Fruit fly (Drosophila melanogaster) whole organism, prepupa: Measurements from ENCODE around the gene Marcal1.

ENCODE experiments used
- CG10631 ChIP-seq: fragments of 200-800 bp; sonication (Bioruptor generic); optimal IDR thresholded peaks from 2 replicates; lab custom pipeline; 2016; ENCODE audit warnings: missing biosample characterization, missing genetic modification characterization
- CG11294 ChIP-seq: fragments of 200-800 bp; sonication (Bioruptor generic); IDR thresholded peaks from 2 replicates; pipeline ENCODE4 v1.3.6; 2022; ENCODE audit warnings: missing biosample characterization, missing genetic modification characterization
- CG11762 ChIP-seq: fragments of 200-800 bp; sonication (Bioruptor generic); optimal IDR thresholded peaks from 3 replicates; lab custom pipeline; 2016; ENCODE audit warnings: missing biosample characterization, missing genetic modification characterization; ENCODE audit not compliant: insufficient read depth
- CG11902 ChIP-seq: fragments of 200-800 bp; sonication (Bioruptor generic); optimal IDR thresholded peaks from 3 replicates; lab custom pipeline; 2016; ENCODE audit warnings: missing biosample characterization, missing genetic modification characterization
- CG15336 ChIP-seq: fragments of 200-800 bp; sonication (Bioruptor generic); IDR thresholded peaks from 2 replicates; pipeline ENCODE4 v1.3.6; 2022; ENCODE audit warnings: missing biosample characterization, missing genetic modification characterization
- CG1621 ChIP-seq: fragments of 200-800 bp; sonication (Bioruptor generic); optimal IDR thresholded peaks from 3 replicates; lab custom pipeline; 2018; ENCODE audit warnings: missing biosample characterization, mild to moderate bottlenecking, missing genetic modification characterization
- CG3032 ChIP-seq: fragments of 200-800 bp; optimal IDR thresholded peaks from 2 replicates; lab custom pipeline; 2019; ENCODE audit warnings: missing biosample characterization, mild to moderate bottlenecking, missing genetic modification characterization, moderate library complexity
- CG31627 ChIP-seq: fragments of 200-800 bp; sonication (Bioruptor generic); optimal IDR thresholded peaks from 3 replicates; lab custom pipeline; 2016; ENCODE audit warnings: missing biosample characterization, missing genetic modification characterization
- CG34406 ChIP-seq: fragments of 200-800 bp; sonication (Bioruptor generic); optimal IDR thresholded peaks from 3 replicates; lab custom pipeline; 2016; ENCODE audit warnings: missing biosample characterization, missing genetic modification characterization
- CG3919 ChIP-seq: fragments of 200-800 bp; sonication (Bioruptor generic); optimal IDR thresholded peaks from 3 replicates; lab custom pipeline; 2016; ENCODE audit warnings: missing biosample characterization, missing genetic modification characterization
- CG4318 ChIP-seq: fragments of 200-800 bp; sonication (Bioruptor generic); optimal IDR thresholded peaks from 3 replicates; lab custom pipeline; 2017; ENCODE audit warnings: missing biosample characterization, mild to moderate bottlenecking, missing genetic modification characterization
- CG6163 ChIP-seq: fragments of 200-800 bp; sonication (Bioruptor generic); IDR thresholded peaks from 3 replicates; pipeline ENCODE4 v1.3.6; 2022; ENCODE audit warnings: missing biosample characterization, missing genetic modification characterization
- CG6276 ChIP-seq: fragments of 200-800 bp; sonication (Bioruptor generic); optimal IDR thresholded peaks from 2 replicates; lab custom pipeline; 2017; ENCODE audit warnings: missing biosample characterization, mild to moderate bottlenecking, missing genetic modification characterization
- CG6792 ChIP-seq: fragments of 200-800 bp; sonication (Bioruptor generic); optimal IDR thresholded peaks from 3 replicates; lab custom pipeline; 2016; ENCODE audit warnings: missing biosample characterization, missing genetic modification characterization
- CG6808 ChIP-seq: fragments of 200-800 bp; sonication (Bioruptor generic); optimal IDR thresholded peaks from 3 replicates; lab custom pipeline; 2017; ENCODE audit warnings: missing biosample characterization, missing genetic modification characterization, mild to moderate bottlenecking, moderate library complexity, missing genetic modification reagents
- CG6854 ChIP-seq: fragments of 200-800 bp; sonication (Bioruptor generic); optimal IDR thresholded peaks from 2 replicates; lab custom pipeline; 2017; ENCODE audit warnings: missing biosample characterization, mild to moderate bottlenecking, missing genetic modification characterization
- CG7368 ChIP-seq: fragments of 200-800 bp; sonication (Bioruptor generic); optimal IDR thresholded peaks from 3 replicates; lab custom pipeline; 2016; ENCODE audit warnings: missing biosample characterization, missing genetic modification characterization
- CG8319 ChIP-seq: fragments of 200-800 bp; sonication (Bioruptor generic); optimal IDR thresholded peaks from 3 replicates; lab custom pipeline; 2016; ENCODE audit warnings: missing biosample characterization, missing genetic modification characterization
- CG8632 ChIP-seq: fragments of 200-800 bp; sonication (Bioruptor generic); optimal IDR thresholded peaks from 3 replicates; lab custom pipeline; 2016; ENCODE audit warnings: missing biosample characterization, missing genetic modification characterization
- CG9139 ChIP-seq: fragments of 200-800 bp; sonication (Bioruptor generic); optimal IDR thresholded peaks from 3 replicates; lab custom pipeline; 2017; ENCODE audit warnings: missing biosample characterization, mild to moderate bottlenecking, missing genetic modification characterization
- Eip75B ChIP-seq: fragments of 200-800 bp; sonication (Bioruptor generic); optimal IDR thresholded peaks from 3 replicates; lab custom pipeline; 2016; ENCODE audit warnings: missing biosample characterization, missing genetic modification characterization
- Eip78C ChIP-seq: fragments of 200-800 bp; sonication (Bioruptor generic); peaks from one replicate; lab custom pipeline; 2016; ENCODE audit warnings: missing biosample characterization, missing genetic modification characterization
- Eip93F ChIP-seq: fragments of 200-800 bp; sonication (Bioruptor generic); optimal IDR thresholded peaks from 2 replicates; lab custom pipeline; 2016; ENCODE audit warnings: missing biosample characterization, mild to moderate bottlenecking, missing genetic modification characterization
- Ets96B ChIP-seq: fragments of 200-800 bp; optimal IDR thresholded peaks from 2 replicates; lab custom pipeline; 2019; ENCODE audit warnings: missing biosample characterization, mild to moderate bottlenecking, missing genetic modification characterization, moderate library complexity
- Gug ChIP-seq: fragments of 200-800 bp; sonication (Bioruptor generic); IDR thresholded peaks from 2 replicates; pipeline ENCODE4 v1.3.6; 2022; ENCODE audit warnings: missing biosample characterization, missing genetic modification characterization
- Hr4 ChIP-seq: fragments of 200-800 bp; sonication (Bioruptor generic); optimal IDR thresholded peaks from 3 replicates; lab custom pipeline; 2016; ENCODE audit warnings: missing biosample characterization, missing genetic modification characterization
- Met ChIP-seq: fragments of 200-800 bp; sonication (Bioruptor generic); optimal IDR thresholded peaks from 3 replicates; lab custom pipeline; 2016; ENCODE audit warnings: missing biosample characterization, missing genetic modification characterization
- OdsH ChIP-seq: fragments of 200-800 bp; sonication (Bioruptor generic); optimal IDR thresholded peaks from 3 replicates; lab custom pipeline; 2016; ENCODE audit warnings: missing biosample characterization, missing genetic modification characterization
- Smox ChIP-seq: fragments of 200-800 bp; sonication (Bioruptor generic); optimal IDR thresholded peaks from 3 replicates; lab custom pipeline; 2016; ENCODE audit warnings: missing biosample characterization, missing genetic modification characterization
- Sox102F ChIP-seq: fragments of 200-800 bp; sonication (Bioruptor generic); optimal IDR thresholded peaks from 2 replicates; lab custom pipeline; 2016; ENCODE audit warnings: missing biosample characterization, mild to moderate bottlenecking, missing genetic modification characterization
- Sox14 ChIP-seq: fragments of 200-800 bp; sonication (Bioruptor generic); optimal IDR thresholded peaks from 3 replicates; lab custom pipeline; 2016; ENCODE audit warnings: missing biosample characterization, missing genetic modification characterization
- achi ChIP-seq: fragments of 200-800 bp; sonication (Bioruptor generic); optimal IDR thresholded peaks from 3 replicates; lab custom pipeline; 2016; ENCODE audit warnings: missing biosample characterization, missing genetic modification characterization
- eg ChIP-seq: fragments of 200-800 bp; sonication (Bioruptor generic); IDR thresholded peaks from 3 replicates; pipeline ENCODE4 v1.3.6; 2022; ENCODE audit warnings: missing biosample characterization, missing genetic modification characterization
- esn ChIP-seq: fragments of 200-800 bp; sonication (Bioruptor generic); optimal IDR thresholded peaks from 2 replicates; lab custom pipeline; 2016; ENCODE audit warnings: missing biosample characterization, mild to moderate bottlenecking, missing genetic modification characterization, moderate library complexity
- fd59A ChIP-seq: fragments of 200-800 bp; sonication (Bioruptor generic); optimal IDR thresholded peaks from 2 replicates; lab custom pipeline; 2017; ENCODE audit warnings: missing biosample characterization, mild to moderate bottlenecking, missing genetic modification characterization, missing genetic modification reagents
- fd85E ChIP-seq: fragments of 200-800 bp; sonication (Bioruptor generic); optimal IDR thresholded peaks from 3 replicates; lab custom pipeline; 2016; ENCODE audit warnings: missing biosample characterization, missing genetic modification characterization
- fkh ChIP-seq: fragments of 200-800 bp; sonication (Bioruptor generic); optimal IDR thresholded peaks from 3 replicates; lab custom pipeline; 2017; ENCODE audit warnings: missing biosample characterization, mild to moderate bottlenecking, missing genetic modification characterization, moderate library complexity
- salr ChIP-seq, 2 experiments: fragments of 200-800 bp; sonication (Bioruptor generic); optimal IDR thresholded peaks; 3 replicates each; lab custom pipeline; 2016 to 2018; ENCODE audit warnings: missing biosample characterization in 2 of 2, missing genetic modification characterization in 2 of 2, mild to moderate bottlenecking in 1 of 2
- spab ChIP-seq: fragments of 200-800 bp; sonication (Bioruptor generic); optimal IDR thresholded peaks from 2 replicates; lab custom pipeline; 2017; ENCODE audit warnings: missing biosample characterization, mild to moderate bottlenecking, missing genetic modification characterization, missing genetic modification reagents
- ss ChIP-seq, 2 experiments: fragments of 200-800 bp; sonication (Bioruptor generic); optimal IDR thresholded peaks; 2 replicates in 1 of 2; 3 replicates in 1 of 2; lab custom pipeline; 2017 to 2018; ENCODE audit warnings: mild to moderate bottlenecking in 2 of 2, missing biosample characterization in 2 of 2, missing genetic modification characterization in 2 of 2, moderate library complexity in 1 of 2
- svp ChIP-seq: fragments of 200-800 bp; sonication (Bioruptor generic); peaks from one replicate; lab custom pipeline; 2016; ENCODE audit warnings: missing biosample characterization, missing genetic modification characterization
- topi ChIP-seq: fragments of 200-800 bp; sonication (Bioruptor generic); optimal IDR thresholded peaks from 3 replicates; lab custom pipeline; 2016; ENCODE audit warnings: missing biosample characterization, missing genetic modification characterization
- vri ChIP-seq: fragments of 200-800 bp; sonication (Bioruptor generic); optimal IDR thresholded peaks from 3 replicates; lab custom pipeline; 2016; ENCODE audit warnings: missing biosample characterization, mild to moderate bottlenecking, missing genetic modification characterization

Marcal1 gene

dm6 chr2L:4971329-4971798 lies 16.1 kb downstream of the Marcal1 start, which contains the start of gene CG14043:
TSS of gene CG14043 (plus strand) at chr2L:4971702.
- TF ChIP-seq esn (GFP tag; lab: Kevin White, UChicago) (peak; percentile 36), Sox14 (no peak), fkh (peak; percentile 92), CG6808 (GFP tag; lab: Kevin White, UChicago) (no peak), CG31627 (GFP tag; lab: Kevin White, UChicago) (peak; percentile 31), Eip75B (GFP tag; lab: Kevin White, UChicago) (no peak), Smox (GFP tag; lab: Kevin White, UChicago) (no peak), CG3032 (tag; lab: Kevin White, UChicago) (peak; percentile 28), CG4318 (GFP tag; lab: Kevin White, UChicago) (no peak)

DNA sequence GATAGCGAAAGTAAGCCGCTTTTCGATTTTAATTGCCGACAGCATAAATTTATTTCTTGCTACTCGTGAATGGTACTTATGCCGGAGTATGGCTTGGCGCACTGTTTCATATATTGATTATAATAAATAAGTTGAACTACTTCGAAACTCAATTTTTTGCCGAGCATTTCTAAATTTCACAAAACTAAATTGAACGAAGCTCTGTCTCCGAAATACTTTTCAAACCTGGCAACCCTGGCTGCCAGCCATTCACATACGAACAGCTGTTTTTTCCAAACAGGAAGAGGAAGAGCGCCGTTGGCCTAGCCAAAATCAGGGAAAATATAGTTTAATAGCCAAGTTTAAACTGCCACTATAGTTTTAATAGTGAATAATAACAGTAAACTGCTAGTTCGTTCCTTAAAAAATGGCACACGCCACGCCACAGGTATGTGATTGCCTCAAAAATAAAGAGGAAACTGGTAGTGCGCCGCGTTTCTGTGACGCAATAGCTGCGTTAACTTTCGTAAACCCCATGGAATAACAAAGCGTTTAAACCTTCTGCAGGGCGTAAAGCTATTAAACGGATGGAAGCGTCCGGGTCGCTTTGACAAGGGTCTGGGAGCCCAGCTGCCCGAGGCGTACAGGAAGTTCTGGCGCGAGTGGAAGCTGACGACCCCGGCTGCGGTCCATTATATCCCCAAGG lies 18.6 kb downstream of the Marcal1 start, which contains the start of gene mRpL28:
mRpL28 (plus strand) TSS at position 246 of the 685 bp plus-strand sequence.
- no peak for TF ChIP-seq Hr4
- no peak for TF ChIP-seq spab (GFP tag; lab: Kevin White, UChicago)
- no peak for TF ChIP-seq eg
- TF ChIP-seq CG34406 (GFP tag; lab: Kevin White, UChicago), result no peak
- no peak for TF ChIP-seq svp (GFP tag; lab: Kevin White, UChicago)
- TF ChIP-seq esn (GFP tag; lab: Kevin White, UChicago), result peak; percentile 47
- TF ChIP-seq Eip78C (GFP tag; lab: Kevin White, UChicago), result no peak
- TF ChIP-seq ss (GFP tag; optimal IDR thresholded peaks at IDR 0.05; lab: Kevin White, UChicago), result no peak
- TF ChIP-seq CG15336 (GFP tag; lab: Robert Waterston, UW), result no peak
- TF ChIP-seq CG6854 (GFP tag; lab: Kevin White, UChicago), result peak; percentile 1
- no peak for TF ChIP-seq fkh
- TF ChIP-seq CG1621, result no peak
- no peak for TF ChIP-seq Gug
- no peak for TF ChIP-seq CG8319 (GFP tag; lab: Kevin White, UChicago)
- TF ChIP-seq CG6276 (GFP tag; lab: Kevin White, UChicago), result no peak
- no peak for TF ChIP-seq fd59A (GFP tag; lab: Kevin White, UChicago)
- TF ChIP-seq CG31627 (GFP tag; lab: Kevin White, UChicago), result peak; percentile 7
- no peak for TF ChIP-seq CG11294 (GFP tag; lab: Robert Waterston, UW)
- TF ChIP-seq CG3919, result no peak
- TF ChIP-seq OdsH, result no peak
- TF ChIP-seq salr (GFP tag; optimal IDR thresholded peaks at IDR 0.05; lab: Kevin White, UChicago), result no peak
- TF ChIP-seq Ets96B (tag; lab: Kevin White, UChicago), result no peak
- no peak for TF ChIP-seq Sox102F (GFP tag; lab: Kevin White, UChicago)
- peak; percentile 0 for TF ChIP-seq CG3032 (tag; lab: Kevin White, UChicago)
- no peak for TF ChIP-seq CG11762 (GFP tag; lab: Kevin White, UChicago)
- TF ChIP-seq, all 60 proteins: peak for 4

- TF ChIP-seq CG6792 (GFP tag; lab: Kevin White, UChicago), result peak; percentile 92
- no peak for TF ChIP-seq spab (GFP tag; lab: Kevin White, UChicago)
- peak; percentile 91 for TF ChIP-seq vri (GFP tag; lab: Kevin White, UChicago)
- TF ChIP-seq CG8632 (GFP tag; lab: Kevin White, UChicago), result peak; percentile 92
- peak; percentile 94 for TF ChIP-seq Eip75B (GFP tag; lab: Kevin White, UChicago)
- TF ChIP-seq Met, result no peak
- TF ChIP-seq CG6854 (GFP tag; lab: Kevin White, UChicago), result peak; percentile 73
- no peak for TF ChIP-seq fd85E (GFP tag; lab: Kevin White, UChicago)
- peak; percentile 84 for TF ChIP-seq fd59A (GFP tag; lab: Kevin White, UChicago)
- TF ChIP-seq CG10631, result no peak
- TF ChIP-seq Eip93F (GFP tag; lab: Kevin White, UChicago), result no peak
- TF ChIP-seq CG34406 (GFP tag; lab: Kevin White, UChicago), result peak; percentile 92
- no peak for TF ChIP-seq achi (GFP tag; lab: Kevin White, UChicago)
- TF ChIP-seq Eip78C (GFP tag; lab: Kevin White, UChicago), result peak; percentile 99
- TF ChIP-seq OdsH, result no peak
- peak; percentile 93 for TF ChIP-seq CG11294 (GFP tag; lab: Robert Waterston, UW)
- TF ChIP-seq CG6163 (GFP tag; lab: Robert Waterston, UW), result peak; percentile 91
- peak; percentile 95 for TF ChIP-seq CG15336 (GFP tag; lab: Robert Waterston, UW)
- TF ChIP-seq CG7368 (GFP tag; lab: Kevin White, UChicago), result no peak
- TF ChIP-seq CG9139 (GFP tag; lab: Kevin White, UChicago), result no peak
- peak; percentile 96 for TF ChIP-seq CG31627 (GFP tag; lab: Kevin White, UChicago)
- TF ChIP-seq CG11902 (GFP tag; lab: Kevin White, UChicago), result peak; percentile 91
- TF ChIP-seq topi, result peak; percentile 95
- TF ChIP-seq eg, result peak; percentile 97
- peak; percentile 94 for TF ChIP-seq Ets96B (tag; lab: Kevin White, UChicago)
- TF ChIP-seq fkh, result peak; percentile 91
- TF ChIP-seq CG1621, result peak; percentile 90
- TF ChIP-seq Gug, result peak; percentile 93
These were observed 21.8 kb downstream of the Marcal1 start, which contains the start of the genes Gmd and CG3792 for dm6 chr2L:4976988-4977551. TSS of gene Gmd (minus strand) at chr2L:4977023. TSS of gene CG3792 (plus strand) at chr2L:4977312.
